Worm (Caenorhabditis elegans): ENCODE data around the gene pqn-84.

Gene pqn-84

DNA sequence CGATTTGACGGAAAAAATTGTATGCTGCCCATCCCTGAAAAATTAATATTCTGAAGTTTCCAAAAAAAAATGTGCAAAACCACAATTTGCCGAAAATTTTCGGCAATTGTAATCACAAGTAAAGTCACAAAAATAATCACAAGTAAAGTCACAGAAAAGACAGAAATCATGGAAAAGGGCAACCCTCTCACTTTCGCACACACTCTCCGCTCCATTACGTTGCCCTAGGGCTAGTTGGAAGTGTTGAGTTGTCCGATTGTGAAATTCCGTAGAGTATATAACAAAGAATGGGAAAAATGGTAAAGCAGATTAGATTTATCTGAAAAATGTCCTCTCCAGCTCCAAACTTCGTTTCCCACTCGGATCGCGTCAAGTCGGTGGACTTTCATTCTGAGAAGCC is 21.3 kb downstream of the pqn-84 start, which contains the start of gene Y41C4A.32:
Y41C4A.32 (plus strand) TSS at position 302 of the 400 bp plus-strand sequence.
- TF ChIP-seq npax-4 (tag; optimal IDR thresholded peaks at IDR 0.05) = no peak
- TF ChIP-seq fkh-6 (tag; optimal IDR thresholded peaks at IDR 0.05) = no peak
- no peak for TF ChIP-seq pqm-1 (tag; optimal IDR thresholded peaks at IDR 0.05)
- no peak for TF ChIP-seq ets-4 (tag; optimal IDR thresholded peaks at IDR 0.05)
- no peak for TF ChIP-seq hlh-6 (tag; optimal IDR thresholded peaks at IDR 0.05)
- no peak for TF ChIP-seq hlh-15 (tag; optimal IDR thresholded peaks at IDR 0.05)
- TF ChIP-seq nhr-11 (tag; optimal IDR thresholded peaks at IDR 0.05) = no peak
- TF ChIP-seq ceh-31 (tag; optimal IDR thresholded peaks at IDR 0.05) = no peak
- no peak for TF ChIP-seq odd-2 (tag; optimal IDR thresholded peaks at IDR 0.05)
- no peak for TF ChIP-seq gmeb-2 (tag; optimal IDR thresholded peaks at IDR 0.05)
- no peak for TF ChIP-seq T23F11.4 (GFP tag; optimal IDR thresholded peaks at IDR 0.05)
- no peak for TF ChIP-seq sox-4 (tag; optimal IDR thresholded peaks at IDR 0.05)
- no peak for TF ChIP-seq ceh-24 (tag; optimal IDR thresholded peaks at IDR 0.05)
- no peak for TF ChIP-seq unc-42 (tag; optimal IDR thresholded peaks at IDR 0.05)
- TF ChIP-seq ref-2 (tag; optimal IDR thresholded peaks at IDR 0.05) = no peak
- no peak for TF ChIP-seq fkh-10 (GFP tag; optimal IDR thresholded peaks at IDR 0.05)

DNA sequence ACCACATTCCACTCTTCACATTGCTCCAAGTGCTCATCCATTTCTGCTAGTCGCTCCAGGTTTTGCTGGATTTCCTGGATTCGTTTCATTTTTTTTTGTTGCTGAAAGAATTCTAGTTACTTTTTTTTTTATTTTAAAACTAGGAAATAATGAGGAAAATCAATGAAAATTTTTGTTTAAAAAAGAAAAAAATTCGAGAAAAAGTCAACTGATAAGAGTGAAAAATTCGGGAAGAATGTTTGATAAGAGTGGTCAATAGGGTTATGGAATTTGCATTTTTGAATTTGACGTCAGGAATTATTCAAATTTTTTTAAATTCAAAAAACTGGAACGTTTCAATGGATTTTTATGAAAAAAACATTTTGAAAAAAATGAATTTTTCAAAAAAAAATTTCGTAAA is 26.5 kb downstream of the pqn-84 start, which contains the start of gene Y41C4A.12:
Y41C4A.12 (minus strand) TSS at position 101 of the 400 bp plus-strand sequence.
- TF ChIP-seq F13H6.1 (tag; optimal IDR thresholded peaks at IDR 0.05) = no peak
- no peak for TF ChIP-seq lim-6 (tag; optimal IDR thresholded peaks at IDR 0.05)
- TF ChIP-seq sox-4 (tag; optimal IDR thresholded peaks at IDR 0.05) = no peak
- no peak for TF ChIP-seq unc-3 (GFP tag; conservative IDR thresholded peaks at IDR 0.05)
- TF ChIP-seq unc-3 (tag; optimal IDR thresholded peaks at IDR 0.05) = no peak

DNA sequence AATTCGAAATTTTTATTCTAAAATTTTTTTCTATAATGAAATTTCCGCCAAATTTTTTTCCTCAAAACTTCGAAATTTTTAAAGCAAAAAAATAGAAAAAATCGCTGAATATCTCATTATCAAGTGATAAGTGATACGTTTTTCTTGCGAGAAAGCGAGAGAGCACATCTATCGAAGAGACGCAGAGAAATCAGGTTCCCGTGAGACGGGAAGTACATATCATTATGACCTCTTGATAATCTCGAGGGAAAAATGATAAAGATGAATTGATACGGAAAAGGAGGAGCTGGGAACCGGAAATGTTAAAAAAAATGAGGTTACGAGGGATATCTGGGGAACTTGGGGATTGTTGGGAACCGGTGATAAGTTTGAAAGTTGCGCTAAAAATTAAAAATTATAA is 27.0 kb downstream of the pqn-84 start:
- TF ChIP-seq sox-2 (GFP tag; IDR thresholded peaks at IDR 0.05) (no peak), elt-2 (tag; optimal IDR thresholded peaks at IDR 0.05) (peak; percentile 80)

DNA sequence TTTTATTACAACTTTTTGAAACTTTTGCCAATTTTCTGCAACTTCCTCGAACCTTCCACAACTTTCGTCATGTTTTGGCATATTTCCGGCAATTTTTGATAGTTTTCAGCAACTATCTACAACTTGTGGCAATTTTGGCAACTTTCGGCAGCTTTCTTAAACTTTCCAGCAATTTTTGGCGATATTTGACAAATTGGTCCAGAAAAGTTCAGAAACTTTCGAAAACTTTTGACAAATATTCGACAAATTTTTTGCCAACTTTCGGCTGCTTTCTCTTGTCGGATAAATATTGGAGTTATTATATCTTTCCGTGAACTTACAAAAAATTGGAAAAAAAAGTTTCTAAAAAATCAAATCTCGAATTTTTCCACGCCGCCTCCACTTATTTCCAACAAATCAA is 30.3 kb downstream of the pqn-84 start, which contains the start of gene Y41C4A.18:
Y41C4A.18 (plus strand) TSS at position 301 of the 400 bp plus-strand sequence.
- TF ChIP-seq zip-5 (tag; optimal IDR thresholded peaks at IDR 0.05) = no peak
- no peak for TF ChIP-seq hlh-6 (tag; optimal IDR thresholded peaks at IDR 0.05)
- no peak for TF ChIP-seq ceh-22 (tag; optimal IDR thresholded peaks at IDR 0.05)
- TF ChIP-seq dve-1 (tag; optimal IDR thresholded peaks at IDR 0.05) = no peak
- no peak for TF ChIP-seq sox-4 (tag; optimal IDR thresholded peaks at IDR 0.05)
- TF ChIP-seq unc-86 (tag; optimal IDR thresholded peaks at IDR 0.05) = no peak
- TF ChIP-seq odd-2 (tag; optimal IDR thresholded peaks at IDR 0.05) = no peak
- no peak for TF ChIP-seq ama-1 (optimal IDR thresholded peaks at IDR 0.05)
- no peak for TF ChIP-seq ceh-31 (tag; optimal IDR thresholded peaks at IDR 0.05)

DNA sequence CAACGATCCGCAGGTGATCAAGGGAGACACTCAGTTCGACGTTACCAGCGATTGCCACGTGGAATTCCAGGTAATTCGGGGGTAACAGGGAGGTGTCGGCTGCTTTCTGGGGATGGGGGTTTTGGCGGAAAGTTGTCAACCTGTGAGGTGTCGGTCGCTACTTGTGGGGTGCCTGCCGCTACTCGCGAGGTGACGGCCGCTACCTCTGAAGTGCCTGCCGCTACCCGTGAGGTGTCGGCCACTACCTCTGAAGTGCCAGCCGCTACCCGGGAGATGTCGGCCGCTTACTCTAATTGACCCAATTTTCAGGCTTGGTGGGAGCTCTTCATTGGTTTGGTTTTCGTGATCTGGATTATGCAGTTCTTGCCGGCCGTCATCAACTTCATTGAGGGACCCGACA is 30.8 kb downstream of the pqn-84 start:
- TF ChIP-seq pha-4 (tag; optimal IDR thresholded peaks at IDR 0.05) (no peak), ceh-34 (tag; optimal IDR thresholded peaks at IDR 0.05) (no peak), pros-1 (tag; optimal IDR thresholded peaks at IDR 0.05) (no peak), sox-2 (GFP tag; IDR thresholded peaks at IDR 0.05) (no peak), ama-1 (optimal IDR thresholded peaks at IDR 0.05) (no peak), sdc-2 (tag; optimal IDR thresholded peaks at IDR 0.05) (no peak), ceh-6 (GFP tag; optimal IDR thresholded peaks at IDR 0.05) (no peak), tbx-2 (tag; optimal IDR thresholded peaks at IDR 0.05) (no peak), pag-3 (tag; optimal IDR thresholded peaks at IDR 0.05; ENCODE audit: borderline replicate concordance) (no peak), elt-2 (tag; optimal IDR thresholded peaks at IDR 0.05) (no peak), pqm-1 (tag; optimal IDR thresholded peaks at IDR 0.05) (no peak), ceh-45 (GFP tag; IDR thresholded peaks at IDR 0.05) (no peak), ceh-2 (tag; optimal IDR thresholded peaks at IDR 0.05) (no peak), ceh-18 (tag; optimal IDR thresholded peaks at IDR 0.05) (no peak), eyg-1 (tag; optimal IDR thresholded peaks at IDR 0.05) (no peak), Y22D7AL.16 (tag; optimal IDR thresholded peaks at IDR 0.05) (no peak), unc-42 (tag; optimal IDR thresholded peaks at IDR 0.05) (no peak)

Measured in whole organism, late embryonic.